Fruit fly (Drosophila melanogaster): ENCODE measurements around the gene CG15370.

DNA sequence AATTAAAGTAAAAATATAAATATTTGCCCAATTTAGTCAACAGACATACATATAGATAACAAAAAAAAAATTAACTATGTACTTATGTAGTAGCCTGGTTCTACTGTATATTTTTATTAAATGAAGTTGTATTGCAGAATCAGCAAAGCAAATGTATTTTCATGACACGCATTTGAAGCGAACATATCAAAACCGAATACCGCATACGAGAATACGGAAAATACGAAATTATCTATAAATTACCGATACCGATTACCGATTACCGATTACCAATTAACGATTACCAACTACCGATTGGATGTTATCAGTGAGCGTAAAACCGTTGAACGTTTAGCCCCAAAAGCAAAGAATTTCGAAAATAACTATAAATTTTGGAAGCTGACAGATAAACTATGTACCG lies 37.8 kb upstream of the CG15370 start:
- no peak for TF ChIP-seq CG8478 (optimal IDR thresholded peaks at IDR 0.05)
- TF ChIP-seq CTCF (optimal IDR thresholded peaks at IDR 0.05): no peak

Measured in S2 (cell line).